Worm (Caenorhabditis elegans): Measurements from ENCODE around the gene insc-1.

insc-1 gene

DNA sequence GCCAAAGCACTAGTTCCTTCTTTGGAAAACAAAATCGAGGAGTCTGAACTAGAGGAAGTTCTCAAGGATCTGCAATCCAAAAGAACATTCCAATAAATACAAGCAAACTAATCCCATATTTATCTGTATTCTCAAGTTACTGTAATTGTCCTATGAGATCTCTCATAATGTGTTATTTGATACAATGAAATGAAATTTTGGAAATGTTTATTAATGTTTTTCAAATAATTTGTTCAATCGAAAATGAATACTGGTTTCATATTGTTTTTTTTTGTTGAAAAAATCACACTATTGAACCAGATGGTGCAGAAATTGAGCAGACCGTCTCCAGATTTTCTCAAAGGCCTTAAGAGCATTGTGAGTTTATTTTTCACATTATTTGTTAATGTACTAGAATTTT, 16.3 kb downstream of the insc-1 start, which contains the start of gene F43E2.1:
TSS of gene F43E2.1 (plus strand) at position 301 of the 400 bp plus-strand sequence.
- TF ChIP-seq lin-15B (tag; optimal IDR thresholded peaks at IDR 0.05) (no peak), nhr-41 (GFP tag; IDR thresholded peaks at IDR 0.05) (no peak), nhr-76 (tag; optimal IDR thresholded peaks at IDR 0.05) (no peak), unc-130 (GFP tag; optimal IDR thresholded peaks at IDR 0.05) (no peak), nhr-48 (tag; optimal IDR thresholded peaks at IDR 0.05) (no peak)

DNA sequence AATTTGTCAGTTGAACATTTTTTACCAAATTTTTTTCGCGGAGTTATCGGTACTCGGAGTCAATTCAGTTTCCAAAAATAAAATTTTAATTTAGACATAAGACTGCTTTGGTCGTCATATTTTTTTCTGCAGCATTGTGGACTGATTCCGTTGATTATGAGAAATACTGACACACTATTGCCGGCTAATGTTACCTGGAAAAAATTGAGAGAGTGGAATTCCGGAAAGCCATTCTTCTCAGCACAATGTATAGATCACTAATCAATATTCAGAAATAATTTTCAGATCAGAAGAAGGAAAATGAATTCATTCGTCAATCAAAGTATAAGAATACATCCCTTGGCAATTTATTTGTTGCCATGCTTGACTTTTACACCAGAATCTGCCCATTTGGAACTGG, 20.3 kb downstream of the insc-1 start, which contains the start of gene C07D10.6:
TSS of gene C07D10.6 (plus strand) at position 301 of the 400 bp plus-strand sequence.
- TF ChIP-seq mxl-3 (GFP tag; optimal IDR thresholded peaks at IDR 0.05) = no peak
- no peak for TF ChIP-seq T26A8.4 (GFP tag; IDR thresholded peaks at IDR 0.05)
- TF ChIP-seq nhr-48 (tag; optimal IDR thresholded peaks at IDR 0.05) = no peak
- TF ChIP-seq nhr-111 (GFP tag; optimal IDR thresholded peaks at IDR 0.05) = no peak
- TF ChIP-seq nhr-76 (tag; optimal IDR thresholded peaks at IDR 0.05) = no peak
- TF ChIP-seq zip-11 (GFP tag; IDR thresholded peaks at IDR 0.05) = no peak
- TF ChIP-seq daf-19 (GFP tag; conservative IDR thresholded peaks at IDR 0.05) = no peak
- TF ChIP-seq hlh-30 (tag; optimal IDR thresholded peaks at IDR 0.05; ENCODE audit: insufficient read depth) = no peak
- no peak for TF ChIP-seq F37D6.2 (tag; optimal IDR thresholded peaks at IDR 0.05)
- no peak for TF ChIP-seq Y5F2A.4 (GFP tag; optimal IDR thresholded peaks at IDR 0.05)
- no peak for TF ChIP-seq F44E2.7 (GFP tag; IDR thresholded peaks at IDR 0.05)
- no peak for TF ChIP-seq zip-2 (tag; optimal IDR thresholded peaks at IDR 0.05)
- no peak for TF ChIP-seq zfp-2 (tag; optimal IDR thresholded peaks at IDR 0.05)
- TF ChIP-seq ceh-20 (GFP tag; IDR thresholded peaks at IDR 0.05) = no peak
- no peak for TF ChIP-seq nhr-77 (tag; optimal IDR thresholded peaks at IDR 0.05)

DNA sequence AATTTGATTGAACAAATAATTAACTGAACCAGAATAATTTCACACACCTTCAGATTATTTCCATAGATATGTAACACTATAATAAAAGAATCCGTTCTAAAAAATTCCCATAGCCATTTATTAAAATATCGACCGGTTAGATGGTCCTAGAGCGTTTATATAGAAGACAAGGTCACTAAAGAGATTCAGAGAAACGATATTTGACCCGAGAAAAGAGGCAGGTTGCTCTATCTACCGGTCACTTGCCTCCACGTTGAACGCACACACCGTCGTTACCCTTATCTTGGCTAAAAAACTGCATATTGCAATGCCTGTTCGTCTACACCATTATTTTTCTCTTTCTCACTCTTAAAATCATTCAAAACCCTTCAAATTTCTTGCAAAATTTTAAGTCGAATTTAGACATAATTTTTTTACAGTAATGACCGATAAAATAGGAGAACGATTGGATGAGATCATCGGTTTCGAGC, 22.5 kb downstream of the insc-1 start, which contains the start of gene C07D10.5:
TSS of gene C07D10.5 (plus strand) at position 420 of the 470 bp plus-strand sequence.
- no peak for TF ChIP-seq spr-3 (GFP tag; optimal IDR thresholded peaks at IDR 0.05)
- TF ChIP-seq ces-1 (GFP tag; optimal IDR thresholded peaks at IDR 0.05) = no peak
- TF ChIP-seq nhr-10 (tag; optimal IDR thresholded peaks at IDR 0.05) = no peak
- no peak for TF ChIP-seq ztf-7 (tag; optimal IDR thresholded peaks at IDR 0.05)
- no peak for TF ChIP-seq nhr-11 (tag; optimal IDR thresholded peaks at IDR 0.05)
- no peak for TF ChIP-seq T26A8.4 (GFP tag; IDR thresholded peaks at IDR 0.05)
- no peak for TF ChIP-seq dpl-1 (GFP tag; optimal IDR thresholded peaks at IDR 0.05)
- no peak for TF ChIP-seq madf-9 (GFP tag; conservative IDR thresholded peaks at IDR 0.05)
- no peak for TF ChIP-seq Y48G9A.11 (GFP tag; IDR thresholded peaks at IDR 0.05)
- no peak for TF ChIP-seq mdt-29 (GFP tag; IDR thresholded peaks at IDR 0.05)
- TF ChIP-seq nhr-41 (GFP tag; IDR thresholded peaks at IDR 0.05) = no peak
- TF ChIP-seq madf-5 (GFP tag; IDR thresholded peaks at IDR 0.05) = no peak
- TF ChIP-seq aly-2 (tag; optimal IDR thresholded peaks at IDR 0.05) = no peak
- TF ChIP-seq sdz-12 (GFP tag; optimal IDR thresholded peaks at IDR 0.05) = no peak
- TF ChIP-seq gei-8 (GFP tag; optimal IDR thresholded peaks at IDR 0.05) = no peak
- TF ChIP-seq fos-1 (tag; optimal IDR thresholded peaks at IDR 0.05) = no peak

DNA sequence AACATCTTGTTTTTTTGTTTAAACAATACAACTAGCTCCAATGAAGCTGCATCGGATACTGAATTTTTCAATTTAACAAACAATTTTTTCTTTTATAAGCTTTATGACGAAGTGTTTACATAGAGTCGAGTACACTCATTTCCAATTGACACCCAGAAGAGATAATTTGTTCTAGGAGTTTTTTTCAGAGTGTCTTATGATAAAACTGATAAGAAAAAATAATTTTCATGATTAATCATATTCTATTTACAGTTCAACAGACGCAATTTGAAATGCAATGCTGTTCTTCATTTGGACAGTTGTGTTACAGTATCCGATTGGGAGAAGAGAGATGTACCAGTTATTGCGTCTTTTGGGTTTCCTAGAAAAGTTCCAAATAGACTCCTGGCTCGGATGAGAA, 23.3 kb downstream of the insc-1 start:
- TF ChIP-seq hif-1 (tag; optimal IDR thresholded peaks at IDR 0.05) = no peak
- peak; percentile 11 for TF ChIP-seq hlh-30 (tag; optimal IDR thresholded peaks at IDR 0.05; ENCODE audit: insufficient read depth)
- peak; percentile 26 for TF ChIP-seq T20F7.1 (GFP tag; optimal IDR thresholded peaks at IDR 0.05)
- peak; percentile 77 for TF ChIP-seq dmd-6 (GFP tag; IDR thresholded peaks at IDR 0.05)
- TF ChIP-seq dve-1 (tag; optimal IDR thresholded peaks at IDR 0.05; ENCODE audit: insufficient read depth) = peak; percentile 71
- no peak for TF ChIP-seq daf-16 (GFP tag; optimal IDR thresholded peaks at IDR 0.05)
- peak; percentile 91 for TF ChIP-seq daf-16 (tag; optimal IDR thresholded peaks at IDR 0.05)
- TF ChIP-seq hlh-11 (tag; optimal IDR thresholded peaks at IDR 0.05) = peak; percentile 58
- peak; percentile 15 for TF ChIP-seq nhr-28 (tag; optimal IDR thresholded peaks at IDR 0.05)
- TF ChIP-seq lin-13 (GFP tag; optimal IDR thresholded peaks at IDR 0.05) = no peak
